Worm (Caenorhabditis elegans) whole organism, early embryonic: ENCODE measurements around the gene T05D4.2.

Experiments used
- B0310.2 ChIP-seq: sonication (generic microtip); optimal IDR thresholded peaks from 2 replicates; lab custom pipeline; 2016; ENCODE audit warnings: mild to moderate bottlenecking, missing genetic modification characterization, missing compliant biosample characterization
- F13C5.2 ChIP-seq: sonication (generic microtip); optimal IDR thresholded peaks from 2 replicates; lab custom pipeline; 2017; ENCODE audit warnings: mild to moderate bottlenecking, missing genetic modification characterization, inconsistent platforms, missing compliant biosample characterization
- aly-1 ChIP-seq: sonication (generic microtip); optimal IDR thresholded peaks from 2 replicates; lab custom pipeline; 2016; ENCODE audit warnings: missing genetic modification characterization, missing compliant biosample characterization
- ama-1 ChIP-seq: fragments of 150-350 bp; optimal IDR thresholded peaks from 2 replicates; lab custom pipeline; 2014
- ceh-13 ChIP-seq: fragments of 200-800 bp; sonication (Bioruptor generic); optimal IDR thresholded peaks from 2 replicates; lab custom pipeline; 2018; ENCODE audit warnings: mild to moderate bottlenecking, missing genetic modification characterization, missing compliant biosample characterization
- ceh-36 ChIP-seq: sonication (generic microtip); optimal IDR thresholded peaks from 2 replicates; lab custom pipeline; 2016; ENCODE audit warnings: missing genetic modification characterization, inconsistent platforms, missing compliant biosample characterization
- ets-7 ChIP-seq: sonication (generic microtip); optimal IDR thresholded peaks from 2 replicates; lab custom pipeline; 2016; ENCODE audit warnings: missing genotype, missing genetic modification characterization, missing compliant biosample characterization
- flt-1 ChIP-seq: fragments of 200-800 bp; sonication (Bioruptor generic); IDR thresholded peaks from 2 replicates; pipeline ENCODE4 v1.3.6; 2022; ENCODE audit warnings: missing genetic modification characterization, missing compliant biosample characterization
- hmbx-1 ChIP-seq: sonication (generic microtip); optimal IDR thresholded peaks from 2 replicates; lab custom pipeline; 2016; ENCODE audit warnings: mild to moderate bottlenecking, missing genetic modification characterization, missing compliant biosample characterization
- hmg-4 ChIP-seq: fragments of 200-800 bp; sonication (Bioruptor generic); optimal IDR thresholded peaks from 2 replicates; lab custom pipeline; 2018; ENCODE audit warnings: mild to moderate bottlenecking, missing genetic modification characterization, missing compliant biosample characterization
- hnd-1 ChIP-seq: sonication (generic microtip); optimal IDR thresholded peaks from 2 replicates; lab custom pipeline; 2016; ENCODE audit warnings: missing genetic modification characterization, missing compliant biosample characterization
- pes-1 ChIP-seq: fragments of 200-800 bp; sonication (Bioruptor generic); IDR thresholded peaks from 2 replicates; pipeline ENCODE4 v1.3.6; 2022; ENCODE audit warnings: missing genetic modification reagents, missing genetic modification characterization, missing compliant biosample characterization
- scrt-1 ChIP-seq: fragments of 200-800 bp; sonication (Bioruptor generic); IDR thresholded peaks from 2 replicates; pipeline ENCODE4 v1.3.6; 2022; ENCODE audit warnings: missing genetic modification characterization, missing compliant biosample characterization
- sea-1 ChIP-seq: fragments of 200-800 bp; sonication (Bioruptor generic); conservative IDR thresholded peaks from 2 replicates; pipeline ENCODE4 v1.3.6; 2022; ENCODE audit warnings: missing genetic modification characterization, missing compliant biosample characterization
- tbx-11 ChIP-seq: fragments of 200-800 bp; sonication (Bioruptor generic); IDR thresholded peaks from 2 replicates; pipeline ENCODE4 v1.3.6; 2022; ENCODE audit warnings: missing genetic modification characterization, missing compliant biosample characterization
- tbx-37 ChIP-seq: fragments of 200-800 bp; sonication (Bioruptor generic); conservative IDR thresholded peaks from 2 replicates; pipeline ENCODE4 v1.3.6; 2022; ENCODE audit warnings: missing genetic modification reagents, missing genetic modification characterization, missing compliant biosample characterization
- tra-4 ChIP-seq: sonication (generic microtip); optimal IDR thresholded peaks from 2 replicates; lab custom pipeline; 2017; ENCODE audit warnings: missing genetic modification characterization, missing compliant biosample characterization

Gene T05D4.2

ce11 chrIII:13530838-13531237 lies 32.0 kb downstream of the T05D4.2 start:
- TF ChIP-seq tra-4 (tag; lab: Kevin White, UChicago) = no peak
- TF ChIP-seq hmg-4 (GFP tag; lab: Kevin White, UChicago) = no peak
- TF ChIP-seq hmbx-1 (tag; lab: Kevin White, UChicago) = no peak

- TF ChIP-seq pes-1 (GFP tag; lab: Robert Waterston, UW) (0 out of 2 replicates have a peak, but pooled peaks have one; percentile 2), B0310.2 (tag; lab: Kevin White, UChicago) (no peak)
Observed at ce11 chrIII:13530017-13530416, 32.9 kb downstream of the T05D4.2 start.

- TF ChIP-seq ama-1 (lab: Kevin White, UChicago) (no peak), ets-7 (tag; lab: Kevin White, UChicago) (no peak), ceh-13 (GFP tag; lab: Kevin White, UChicago) (no peak), ceh-36 (tag; lab: Kevin White, UChicago) (no peak), tbx-37 (GFP tag; lab: Robert Waterston, UW) (no peak), tra-4 (tag; lab: Kevin White, UChicago) (no peak), pes-1 (GFP tag; lab: Robert Waterston, UW) (no peak), tbx-11 (no peak), flt-1 (GFP tag; lab: Robert Waterston, UW) (no peak), sea-1 (no peak), scrt-1 (GFP tag; lab: Robert Waterston, UW) (no peak), F13C5.2 (tag; lab: Kevin White, UChicago) (no peak), aly-1 (tag; lab: Kevin White, UChicago) (no peak), hnd-1 (tag; lab: Kevin White, UChicago) (no peak), hmg-4 (GFP tag; lab: Kevin White, UChicago) (no peak), B0310.2 (tag; lab: Kevin White, UChicago) (no peak), hmbx-1 (tag; lab: Kevin White, UChicago) (no peak)
Observed at ce11 chrIII:13528513-13529249, 34.2 kb downstream of the T05D4.2 start.

ce11 chrIII:13527424-13528097 lies 35.3 kb downstream of the T05D4.2 start, which contains the start of gene lron-13:
Gene lron-13, plus strand, starts transcription at chrIII:13527438.
- TF ChIP-seq F13C5.2 (tag; lab: Kevin White, UChicago) (no peak), hmg-4 (GFP tag; lab: Kevin White, UChicago) (peak; percentile 34)

- no peak for TF ChIP-seq hnd-1 (tag; lab: Kevin White, UChicago)
- TF ChIP-seq tbx-37 (GFP tag; lab: Robert Waterston, UW) = no peak
- TF ChIP-seq pes-1 (GFP tag; lab: Robert Waterston, UW) = no peak
- no peak for TF ChIP-seq scrt-1 (GFP tag; lab: Robert Waterston, UW)
- TF ChIP-seq ceh-36 (tag; lab: Kevin White, UChicago) = no peak
- no peak for TF ChIP-seq F13C5.2 (tag; lab: Kevin White, UChicago)
- TF ChIP-seq tbx-11 = no peak
- no peak for TF ChIP-seq tra-4 (tag; lab: Kevin White, UChicago)
- TF ChIP-seq ceh-13 (GFP tag; lab: Kevin White, UChicago) = no peak
- no peak for TF ChIP-seq flt-1 (GFP tag; lab: Robert Waterston, UW)
- TF ChIP-seq B0310.2 (tag; lab: Kevin White, UChicago) = no peak
- TF ChIP-seq hmbx-1 (tag; lab: Kevin White, UChicago) = no peak
Observed at ce11 chrIII:13526702-13527101, 36.2 kb downstream of the T05D4.2 start.

ce11 chrIII:13526191-13526590 lies 36.7 kb downstream of the T05D4.2 start:
- no peak for TF ChIP-seq hmg-4 (GFP tag; lab: Kevin White, UChicago)
- TF ChIP-seq ceh-13 (GFP tag; lab: Kevin White, UChicago) = no peak
- no peak for TF ChIP-seq ceh-36 (tag; lab: Kevin White, UChicago)
- TF ChIP-seq flt-1 (GFP tag; lab: Robert Waterston, UW) = no peak
- TF ChIP-seq scrt-1 (GFP tag; lab: Robert Waterston, UW) = no peak
- no peak for TF ChIP-seq ets-7 (tag; lab: Kevin White, UChicago)

ce11 chrIII:13525118-13525839 lies 37.6 kb downstream of the T05D4.2 start:
- TF ChIP-seq ets-7 (tag; lab: Kevin White, UChicago) = no peak
- TF ChIP-seq hmbx-1 (tag; lab: Kevin White, UChicago) = no peak
- TF ChIP-seq aly-1 (tag; lab: Kevin White, UChicago) = no peak
- no peak for TF ChIP-seq hmg-4 (GFP tag; lab: Kevin White, UChicago)
- TF ChIP-seq ceh-36 (tag; lab: Kevin White, UChicago) = no peak
- TF ChIP-seq scrt-1 (GFP tag; lab: Robert Waterston, UW) = no peak
- TF ChIP-seq flt-1 (GFP tag; lab: Robert Waterston, UW) = no peak
- TF ChIP-seq tbx-11 = no peak
- no peak for TF ChIP-seq pes-1 (GFP tag; lab: Robert Waterston, UW)
- no peak for TF ChIP-seq tra-4 (tag; lab: Kevin White, UChicago)
- TF ChIP-seq ama-1 (lab: Kevin White, UChicago) = no peak
- TF ChIP-seq tbx-37 (GFP tag; lab: Robert Waterston, UW) = no peak
- no peak for TF ChIP-seq hnd-1 (tag; lab: Kevin White, UChicago)
- TF ChIP-seq B0310.2 (tag; lab: Kevin White, UChicago) = no peak
- no peak for TF ChIP-seq F13C5.2 (tag; lab: Kevin White, UChicago)
- TF ChIP-seq ceh-13 (GFP tag; lab: Kevin White, UChicago) = no peak
- TF ChIP-seq sea-1 = no peak
